Worm (Caenorhabditis elegans) whole organism, L4 larva: Measurements from ENCODE around the gene dnj-15.

Source experiments
- F49E8.2 ChIP-seq: sonication (generic microtip); optimal IDR thresholded peaks from 2 replicates; lab custom pipeline; 2016; ENCODE audit warnings: missing compliant biosample characterization, mild to moderate bottlenecking, missing genetic modification characterization, borderline replicate concordance
- R02D3.7 ChIP-seq: fragments of 150-350 bp; sonication (generic microtip); optimal IDR thresholded peaks from 3 replicates; lab custom pipeline; 2014; ENCODE audit warnings: missing biosample characterization, missing genetic modification characterization
- T20F7.1 ChIP-seq: fragments of 200-800 bp; sonication (Bioruptor generic); optimal IDR thresholded peaks from 2 replicates; lab custom pipeline; 2018; ENCODE audit warnings: mild to moderate bottlenecking, missing genetic modification characterization, missing compliant biosample characterization
- T26A8.4 ChIP-seq: fragments of 200-800 bp; sonication (Bioruptor generic); IDR thresholded peaks from 2 replicates; pipeline ENCODE4 v1.3.6; 2022; ENCODE audit warnings: missing genetic modification characterization, missing compliant biosample characterization
- Y105C5A.15 ChIP-seq: fragments of 200-800 bp; sonication (Bioruptor generic); IDR thresholded peaks from 2 replicates; pipeline ENCODE4 v1.3.6; 2022; ENCODE audit warnings: missing genetic modification characterization, missing compliant biosample characterization
- Y48G9A.11 ChIP-seq: fragments of 200-800 bp; sonication (Bioruptor generic); IDR thresholded peaks from 2 replicates; pipeline ENCODE4 v1.3.6; 2022; ENCODE audit warnings: missing genetic modification reagents, missing genetic modification characterization, missing compliant biosample characterization
- Y5F2A.4 ChIP-seq: fragments of 200-800 bp; sonication (Bioruptor generic); optimal IDR thresholded peaks from 2 replicates; lab custom pipeline; 2018; ENCODE audit warnings: mild to moderate bottlenecking, missing genetic modification characterization, missing compliant biosample characterization
- ZK337.2 ChIP-seq: fragments of 200-800 bp; sonication (Bioruptor generic); IDR thresholded peaks from 2 replicates; pipeline ENCODE4 v1.3.6; 2022; ENCODE audit warnings: missing genetic modification reagents, missing genetic modification characterization, missing compliant biosample characterization
- ZK546.5 ChIP-seq, 2 experiments: sonication (generic microtip); optimal IDR thresholded peaks; 2 replicates each; lab custom pipeline; 2017; ENCODE audit warnings: missing biosample characterization in 2 of 2, missing genetic modification characterization in 2 of 2
- aha-1 ChIP-seq: fragments of 150-350 bp; peaks from one replicate; lab custom pipeline; 2014; ENCODE audit warnings: missing biosample characterization, missing genetic modification characterization
- ceh-28 ChIP-seq: fragments of 150-350 bp; optimal IDR thresholded peaks from 2 replicates; lab custom pipeline; 2014; ENCODE audit warnings: missing biosample characterization, missing genetic modification reagents, missing genetic modification characterization
- ceh-44 ChIP-seq: fragments of 200-800 bp; sonication (Bioruptor generic); IDR thresholded peaks from 2 replicates; pipeline ENCODE4 v1.3.6; 2022; ENCODE audit warnings: missing genetic modification reagents, missing genetic modification characterization, missing compliant biosample characterization
- ceh-82 ChIP-seq: sonication (generic microtip); optimal IDR thresholded peaks from 2 replicates; lab custom pipeline; 2017; ENCODE audit warnings: missing biosample characterization, missing genetic modification characterization
- daf-8 ChIP-seq: fragments of 200-800 bp; sonication (Bioruptor generic); IDR thresholded peaks from 2 replicates; pipeline ENCODE4 v1.3.6; 2022; ENCODE audit warnings: missing genetic modification characterization, missing compliant biosample characterization
- dmd-8 ChIP-seq: fragments of 200-800 bp; sonication (Bioruptor generic); IDR thresholded peaks from 2 replicates; pipeline ENCODE4 v1.3.6; 2022; ENCODE audit warnings: missing genetic modification characterization, missing compliant biosample characterization
- dmd-9 ChIP-seq: fragments of 200-800 bp; sonication (Bioruptor generic); IDR thresholded peaks from 2 replicates; pipeline ENCODE4 v1.3.6; 2022; ENCODE audit warnings: missing genetic modification reagents, missing genetic modification characterization, missing compliant biosample characterization
- egl-43 ChIP-seq: fragments of 200-800 bp; sonication (Bioruptor generic); IDR thresholded peaks from 2 replicates; pipeline ENCODE4 v1.3.6; 2022; ENCODE audit warnings: missing genetic modification reagents, missing genetic modification characterization, missing compliant biosample characterization
- lim-7 ChIP-seq: fragments of 200-800 bp; sonication (Bioruptor generic); IDR thresholded peaks from 2 replicates; pipeline ENCODE4 v1.3.6; 2022; ENCODE audit warnings: missing genetic modification characterization, missing compliant biosample characterization
- lin-13 ChIP-seq: fragments of 150-350 bp; optimal IDR thresholded peaks from 2 replicates; lab custom pipeline; 2014; ENCODE audit warnings: missing biosample characterization, missing genetic modification reagents, missing genetic modification characterization
- lin-38 ChIP-seq: fragments of 200-800 bp; sonication (Bioruptor generic); IDR thresholded peaks from 2 replicates; pipeline ENCODE4 v1.3.6; 2022; ENCODE audit warnings: missing genetic modification reagents, missing genetic modification characterization, missing compliant biosample characterization
- madf-5 ChIP-seq, 2 experiments: fragments of 200-800 bp; sonication (Bioruptor generic); IDR thresholded peaks; 2 replicates each; pipeline ENCODE4 v1.3.6; 2022; ENCODE audit warnings: missing compliant biosample characterization in 2 of 2, missing genetic modification characterization in 2 of 2
- madf-9 ChIP-seq: fragments of 200-800 bp; sonication (Bioruptor generic); conservative IDR thresholded peaks from 2 replicates; pipeline ENCODE4 v1.3.6; 2022; ENCODE audit warnings: missing genetic modification reagents, missing genetic modification characterization, missing compliant biosample characterization
- nhr-102 ChIP-seq: sonication (generic microtip); optimal IDR thresholded peaks from 2 replicates; lab custom pipeline; 2016; ENCODE audit warnings: mild to moderate bottlenecking, missing genetic modification characterization, moderate library complexity, missing compliant biosample characterization
- nhr-28 ChIP-seq: fragments of 150-350 bp; optimal IDR thresholded peaks from 2 replicates; lab custom pipeline; 2014; ENCODE audit warnings: missing biosample characterization, missing genetic modification characterization
- nhr-42 ChIP-seq: fragments of 200-800 bp; sonication (Bioruptor generic); IDR thresholded peaks from 2 replicates; pipeline ENCODE4 v1.3.6; 2022; ENCODE audit warnings: missing genetic modification characterization, missing compliant biosample characterization
- nhr-6 ChIP-seq: fragments of 150-350 bp; optimal IDR thresholded peaks from 2 replicates; lab custom pipeline; 2014; ENCODE audit warnings: missing biosample characterization, missing genetic modification characterization
- nhr-77 ChIP-seq: fragments of 150-350 bp; optimal IDR thresholded peaks from 2 replicates; lab custom pipeline; 2014; ENCODE audit warnings: missing biosample characterization, missing genetic modification characterization
- rbr-2 ChIP-seq: sonication (generic microtip); optimal IDR thresholded peaks from 2 replicates; lab custom pipeline; 2016; ENCODE audit warnings: missing genotype, missing genetic modification characterization, missing compliant biosample characterization
- saeg-2 ChIP-seq: fragments of 200-800 bp; sonication (Bioruptor generic); IDR thresholded peaks from 2 replicates; pipeline ENCODE4 v1.3.6; 2022; ENCODE audit warnings: missing genetic modification reagents, missing genetic modification characterization, missing compliant biosample characterization
- snpc-1.2 ChIP-seq: fragments of 200-800 bp; sonication (Bioruptor generic); IDR thresholded peaks from 2 replicates; pipeline ENCODE4 v1.3.6; 2022; ENCODE audit warnings: missing genetic modification reagents, missing genetic modification characterization, missing compliant biosample characterization
- tra-1 ChIP-seq: fragments of 200-800 bp; sonication (Bioruptor generic); IDR thresholded peaks from 2 replicates; pipeline ENCODE4 v1.3.6; 2022; ENCODE audit warnings: missing genetic modification reagents, missing genetic modification characterization, missing compliant biosample characterization
- unc-39 ChIP-seq: sonication (generic microtip); optimal IDR thresholded peaks from 2 replicates; lab custom pipeline; 2017; ENCODE audit warnings: missing biosample characterization, missing genetic modification characterization
- unc-62 ChIP-seq, 3 experiments: fragments of 150-350 bp in 1 of 3; sonication (generic microtip); optimal IDR thresholded peaks in 2 of 3; peaks in 1 of 3; 1 replicate in 1 of 3; 2 replicates in 2 of 3; lab custom pipeline; 2014 to 2017; ENCODE audit warnings: missing biosample characterization in 3 of 3, missing genetic modification characterization in 3 of 3, missing genetic modification reagents in 3 of 3, missing genotype in 1 of 3
- zfp-2 ChIP-seq: sonication (generic microtip); optimal IDR thresholded peaks from 2 replicates; lab custom pipeline; 2016; ENCODE audit warnings: mild to moderate bottlenecking, missing genetic modification characterization, missing compliant biosample characterization
- zfp-3 ChIP-seq: fragments of 200-800 bp; sonication (Bioruptor generic); conservative IDR thresholded peaks from 2 replicates; pipeline ENCODE4 v1.3.6; 2022; ENCODE audit warnings: missing genetic modification reagents, missing genetic modification characterization, missing compliant biosample characterization
- zip-2 ChIP-seq: fragments of 150-350 bp; optimal IDR thresholded peaks from 2 replicates; lab custom pipeline; 2014; ENCODE audit warnings: missing biosample characterization, missing genetic modification characterization
- ztf-11 ChIP-seq: fragments of 150-350 bp; optimal IDR thresholded peaks from 2 replicates; lab custom pipeline; 2014; ENCODE audit warnings: missing biosample characterization, missing genetic modification characterization

The dnj-15 gene

DNA sequence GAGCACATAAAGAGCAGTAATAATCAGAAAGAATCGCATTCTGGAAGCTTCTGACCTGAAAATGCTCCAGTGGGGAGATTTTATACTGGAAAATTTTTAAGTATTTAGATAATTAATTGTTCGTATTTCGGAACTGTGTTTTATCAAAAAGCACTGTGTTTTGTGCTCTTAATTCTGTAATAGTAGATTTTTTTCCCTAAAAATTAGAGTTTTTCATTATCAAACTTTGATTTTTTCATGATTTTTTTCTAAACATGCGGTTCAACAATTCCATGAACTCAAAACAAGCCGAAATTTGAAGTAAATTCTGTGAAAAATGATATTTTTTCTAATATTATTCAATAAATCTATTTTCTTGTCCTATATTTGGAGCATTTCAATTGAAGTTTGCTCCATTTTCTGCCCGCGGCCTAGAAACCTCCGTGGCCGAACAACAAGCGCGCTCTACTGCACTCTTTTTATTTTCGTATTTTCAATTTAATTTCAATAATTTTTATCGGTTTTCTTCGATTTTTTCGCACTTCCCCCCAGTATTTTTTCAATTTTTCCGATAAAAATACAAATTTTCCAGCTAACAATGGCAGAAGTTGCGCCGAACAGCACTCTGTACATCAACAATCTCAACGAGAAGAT, 4.5 kb upstream of the dnj-15 start, which contains the start of the genes K08D10.13 and rnp-2 (continued):
- no peak for TF ChIP-seq snpc-1.2
- TF ChIP-seq unc-62 (GFP tag; optimal IDR thresholded peaks at IDR 0.05 in 1 of 2; lab: Kevin White, UChicago) = no peak
- TF ChIP-seq unc-62 (tag; optimal IDR thresholded peaks at IDR 0.05; lab: Kevin White, UChicago) = no peak
- TF ChIP-seq tra-1 = no peak
- TF ChIP-seq T26A8.4 (GFP tag; lab: Robert Waterston, UW) = no peak
- TF ChIP-seq egl-43 (GFP tag; lab: Robert Waterston, UW) = no peak
- no peak for TF ChIP-seq ZK546.5 (tag; optimal IDR thresholded peaks at IDR 0.05; lab: Kevin White, UChicago)
- TF ChIP-seq nhr-77 = no peak
- no peak for TF ChIP-seq ceh-44 (GFP tag; lab: Robert Waterston, UW)
- TF ChIP-seq ceh-82 (tag; lab: Kevin White, UChicago) = no peak
- TF ChIP-seq saeg-2 = no peak
- no peak for TF ChIP-seq zfp-3 (GFP tag; lab: Robert Waterston, UW)
- no peak for TF ChIP-seq dmd-8 (GFP tag; lab: Robert Waterston, UW)
- no peak for TF ChIP-seq nhr-102
- no peak for TF ChIP-seq zip-2 (tag; lab: Kevin White, UChicago)
- no peak for TF ChIP-seq daf-8
- TF ChIP-seq nhr-42 (GFP tag; lab: Robert Waterston, UW) = no peak
- TF ChIP-seq aha-1 = peak; percentile 43
- no peak for TF ChIP-seq madf-5 (GFP tag; IDR thresholded peaks at IDR 0.05; lab: Robert Waterston, UW)
- no peak for TF ChIP-seq Y5F2A.4
- peak; percentile 35 for TF ChIP-seq rbr-2 (tag; lab: Kevin White, UChicago)
- TF ChIP-seq lin-13 (GFP tag; lab: Kevin White, UChicago) = peak; percentile 10
- no peak for TF ChIP-seq nhr-6
- 0 out of 2 replicates have a peak, but pooled peaks have one; percentile 25 for TF ChIP-seq ZK337.2
- TF ChIP-seq, all 104 proteins: peak for 10

DNA sequence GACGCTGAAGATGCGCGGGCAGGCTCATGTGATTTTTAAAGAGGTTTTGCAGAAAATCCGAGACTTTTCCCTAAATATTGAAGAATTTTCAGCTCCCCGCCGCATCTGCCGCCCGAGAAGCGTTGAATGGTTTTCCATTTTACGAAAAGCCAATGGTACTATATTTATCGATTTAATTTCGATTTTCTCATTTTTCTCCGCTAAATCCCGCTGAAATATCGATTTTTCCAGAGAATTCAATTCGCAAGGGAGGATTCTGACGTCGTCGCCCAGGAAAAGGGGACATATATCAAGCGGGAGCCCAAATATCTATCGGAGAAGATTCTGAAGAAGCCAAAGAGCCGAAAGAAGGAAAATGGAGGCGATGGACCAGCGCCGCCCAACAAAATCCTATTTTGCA, 3.9 kb upstream of the dnj-15 start:
- TF ChIP-seq unc-39 (no peak), ceh-82 (tag; lab: Kevin White, UChicago) (no peak), nhr-6 (no peak), madf-9 (GFP tag; lab: Robert Waterston, UW) (no peak), ceh-28 (peak; percentile 52), R02D3.7 (tag; lab: Kevin White, UChicago) (no peak), ceh-44 (GFP tag; lab: Robert Waterston, UW) (no peak), lim-7 (GFP tag; lab: Robert Waterston, UW) (0 out of 2 replicates have a peak, but pooled peaks have one; percentile 28), zfp-3 (GFP tag; lab: Robert Waterston, UW) (no peak)

DNA sequence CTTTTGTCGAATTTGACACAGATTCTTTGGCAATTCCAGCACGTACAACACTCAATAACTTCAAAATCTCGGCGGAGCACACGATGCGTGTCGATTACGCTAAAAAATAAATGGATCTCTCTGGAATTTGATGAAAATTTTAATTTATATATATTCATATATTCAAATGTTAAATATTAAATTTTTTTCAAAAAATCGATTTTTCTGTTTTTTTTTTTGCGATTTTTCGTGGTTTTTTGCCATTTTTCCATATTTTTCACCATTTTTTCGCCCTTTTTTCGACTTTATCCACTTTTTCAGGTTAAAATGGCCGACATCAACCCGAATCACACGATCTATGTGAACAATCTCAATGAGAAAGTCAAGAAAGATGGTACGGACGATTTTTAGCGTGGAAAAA, 2.4 kb upstream of the dnj-15 start, which contains the start of gene rnp-3:
TSS of gene rnp-3 (plus strand) at position 301 of the 400 bp plus-strand sequence.
- no peak for TF ChIP-seq ceh-82 (tag; lab: Kevin White, UChicago)
- TF ChIP-seq T20F7.1 = no peak
- no peak for TF ChIP-seq ztf-11

DNA sequence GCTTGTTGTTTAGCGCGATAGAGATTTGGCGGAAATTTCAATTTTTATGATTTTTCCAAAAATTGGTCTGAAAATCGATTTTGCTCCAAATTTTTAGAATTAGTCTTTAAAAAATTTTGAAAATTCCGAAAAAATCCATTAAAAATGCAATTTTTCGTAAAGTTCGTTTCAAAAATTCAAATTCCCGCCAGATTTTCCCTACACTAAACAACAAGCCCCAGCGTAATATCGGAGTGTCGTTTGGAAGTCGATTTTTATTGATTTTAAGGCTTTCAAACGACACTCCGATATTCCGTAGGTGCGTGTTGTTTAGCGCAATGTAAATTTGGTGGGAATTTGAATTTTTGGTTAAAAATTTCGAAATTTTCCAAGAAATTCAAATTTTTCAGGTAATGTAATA, 471 bp downstream of the dnj-15 start:
- no peak for TF ChIP-seq zfp-2 (tag; lab: Kevin White, UChicago)
- peak; percentile 71 for TF ChIP-seq F49E8.2 (tag; lab: Kevin White, UChicago)
- TF ChIP-seq Y48G9A.11 = peak; percentile 97
- peak; percentile 25; the same call in 1 of the 2 replicates for TF ChIP-seq lin-38 (GFP tag; lab: Robert Waterston, UW)
- peak; percentile 19 for TF ChIP-seq T20F7.1
- no peak for TF ChIP-seq ceh-82 (tag; lab: Kevin White, UChicago)

DNA sequence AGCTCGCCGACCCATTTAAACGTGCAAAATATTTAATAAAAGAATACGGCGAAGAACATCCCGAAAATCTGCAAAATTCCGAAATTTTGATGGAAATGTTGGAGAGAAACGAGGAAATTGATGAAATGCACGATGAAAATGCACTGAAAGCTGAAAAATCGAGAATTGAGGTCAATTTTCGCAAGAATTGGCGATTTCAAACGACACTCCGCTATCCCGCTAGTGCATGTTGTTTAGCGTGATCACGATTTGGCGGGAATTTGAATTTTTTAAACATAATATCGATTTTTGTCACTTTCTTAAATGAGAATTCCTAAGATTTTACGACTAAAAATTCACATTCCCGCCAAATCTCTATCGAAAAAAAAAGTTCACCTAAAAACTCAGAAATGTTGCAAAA, 1.4 kb downstream of the dnj-15 start:
- TF ChIP-seq ztf-11 (no peak), Y105C5A.15 (GFP tag; lab: Robert Waterston, UW) (no peak), nhr-28 (tag; lab: Kevin White, UChicago) (no peak), nhr-77 (no peak), dmd-9 (GFP tag; lab: Robert Waterston, UW) (no peak), Y48G9A.11 (peak; percentile 89)
